Fruit fly (Drosophila melanogaster) whole organism, embryonic: Measurements from ENCODE around the gene Cyp312a1.

ENCODE experiments used
- Blimp-1 ChIP-seq: fragments of 200-800 bp; sonication (Bioruptor generic); optimal IDR thresholded peaks from 3 replicates; lab custom pipeline; 2018; ENCODE audit warnings: missing biosample characterization, missing genetic modification characterization, mild to moderate bottlenecking, moderate library complexity, missing genetic modification reagents
- Bteb2 ChIP-seq: fragments of 200-800 bp; sonication (Bioruptor generic); optimal IDR thresholded peaks from 2 replicates; lab custom pipeline; 2016; ENCODE audit warnings: missing biosample characterization, missing genetic modification characterization
- CG10209 ChIP-seq: fragments of 200-800 bp; sonication (Bioruptor generic); optimal IDR thresholded peaks from 3 replicates; lab custom pipeline; 2017; ENCODE audit warnings: missing biosample characterization, mild to moderate bottlenecking, missing genetic modification characterization, missing genetic modification reagents
- CG10431 ChIP-seq: fragments of 200-800 bp; sonication (Bioruptor generic); optimal IDR thresholded peaks from 3 replicates; lab custom pipeline; 2018; ENCODE audit warnings: missing biosample characterization, mild to moderate bottlenecking, missing genetic modification characterization
- CG10565 ChIP-seq: fragments of 200-800 bp; sonication (Bioruptor generic); optimal IDR thresholded peaks from 3 replicates; lab custom pipeline; 2016; ENCODE audit warnings: missing biosample characterization, mild to moderate bottlenecking, missing genetic modification characterization
- CG10959 ChIP-seq: fragments of 200-800 bp; sonication (Bioruptor generic); IDR thresholded peaks from 2 replicates; pipeline ENCODE4 v1.3.6; 2022; ENCODE audit warnings: missing biosample characterization, missing genetic modification characterization
- CG11723 ChIP-seq: fragments of 200-800 bp; sonication (Bioruptor generic); optimal IDR thresholded peaks from 2 replicates; lab custom pipeline; 2017; ENCODE audit warnings: missing biosample characterization, mild to moderate bottlenecking, missing genetic modification characterization
- CG13296 ChIP-seq: fragments of 200-800 bp; sonication (Bioruptor generic); optimal IDR thresholded peaks from 3 replicates; lab custom pipeline; 2018; ENCODE audit warnings: missing biosample characterization, mild to moderate bottlenecking, missing genetic modification characterization
- CG13424 ChIP-seq: fragments of 200-800 bp; sonication (Bioruptor generic); optimal IDR thresholded peaks from 2 replicates; lab custom pipeline; 2019; ENCODE audit warnings: missing biosample characterization, mild to moderate bottlenecking, missing genetic modification characterization, moderate library complexity
- CG14667 ChIP-seq: fragments of 200-800 bp; sonication (Bioruptor generic); IDR thresholded peaks from 2 replicates; pipeline ENCODE4 v1.3.6; 2022; ENCODE audit warnings: missing biosample characterization, missing genetic modification characterization
- CG15269 ChIP-seq: fragments of 200-800 bp; sonication (Bioruptor generic); optimal IDR thresholded peaks from 2 replicates; lab custom pipeline; 2018; ENCODE audit warnings: missing biosample characterization, mild to moderate bottlenecking, missing genetic modification characterization, moderate library complexity
- CG15514 ChIP-seq: fragments of 200-800 bp; sonication (Bioruptor generic); optimal IDR thresholded peaks from 3 replicates; lab custom pipeline; 2017; ENCODE audit warnings: missing biosample characterization, missing genetic modification characterization, mild to moderate bottlenecking, moderate library complexity, missing genetic modification reagents
- CG17359 ChIP-seq: fragments of 200-800 bp; sonication (Bioruptor generic); optimal IDR thresholded peaks from 3 replicates; lab custom pipeline; 2018; ENCODE audit warnings: missing biosample characterization, mild to moderate bottlenecking, missing genetic modification characterization, moderate library complexity
- CG17385 ChIP-seq: fragments of 200-800 bp; sonication (Bioruptor generic); optimal IDR thresholded peaks from 3 replicates; lab custom pipeline; 2018; ENCODE audit warnings: missing biosample characterization, mild to moderate bottlenecking, missing genetic modification characterization
- CG18764 ChIP-seq: fragments of 200-800 bp; sonication (Bioruptor generic); optimal IDR thresholded peaks from 3 replicates; lab custom pipeline; 2016; ENCODE audit warnings: missing biosample characterization, missing genetic modification characterization
- CG30403 ChIP-seq: fragments of 200-800 bp; sonication (Bioruptor generic); optimal IDR thresholded peaks from 3 replicates; lab custom pipeline; 2016; ENCODE audit warnings: missing biosample characterization, missing genetic modification characterization
- CG4707 ChIP-seq: fragments of 200-800 bp; sonication (Bioruptor generic); optimal IDR thresholded peaks from 2 replicates; lab custom pipeline; 2018; ENCODE audit warnings: missing biosample characterization, mild to moderate bottlenecking, missing genetic modification characterization, moderate library complexity
- CG6813 ChIP-seq: fragments of 200-800 bp; sonication (Bioruptor generic); optimal IDR thresholded peaks from 2 replicates; lab custom pipeline; 2017; ENCODE audit warnings: missing biosample characterization, missing genetic modification characterization, mild to moderate bottlenecking, moderate library complexity, missing genetic modification reagents
- CG8359 ChIP-seq: fragments of 200-800 bp; sonication (Bioruptor generic); optimal IDR thresholded peaks from 2 replicates; lab custom pipeline; 2017; ENCODE audit warnings: missing biosample characterization, mild to moderate bottlenecking, missing genetic modification characterization, borderline replicate concordance
- Drgx ChIP-seq: fragments of 200-800 bp; sonication (Bioruptor generic); IDR thresholded peaks from 2 replicates; pipeline ENCODE4 v1.3.6; 2022; ENCODE audit warnings: missing biosample characterization, missing genetic modification characterization
- Ets65A ChIP-seq: fragments of 200-800 bp; sonication (Bioruptor generic); peaks from one replicate; lab custom pipeline; 2016; ENCODE audit warnings: missing biosample characterization, missing genetic modification characterization
- HHEX ChIP-seq: fragments of 200-800 bp; sonication (Bioruptor generic); optimal IDR thresholded peaks from 3 replicates; lab custom pipeline; 2017; ENCODE audit warnings: missing biosample characterization, mild to moderate bottlenecking, missing genetic modification characterization, missing genetic modification reagents
- HmgZ ChIP-seq: fragments of 200-800 bp; sonication (Bioruptor generic); optimal IDR thresholded peaks from 2 replicates; lab custom pipeline; 2018; ENCODE audit warnings: missing biosample characterization, mild to moderate bottlenecking, missing genetic modification characterization
- Hmr ChIP-seq: fragments of 200-800 bp; sonication (Bioruptor generic); optimal IDR thresholded peaks from 3 replicates; lab custom pipeline; 2017; ENCODE audit warnings: mild to moderate bottlenecking, missing biosample characterization, missing genetic modification reagents, missing genetic modification characterization
- Hr39 ChIP-seq: fragments of >200 bp; optimal IDR thresholded peaks from 2 replicates; lab custom pipeline; 2017
- Lhr ChIP-seq: fragments of 200-800 bp; sonication (Bioruptor generic); optimal IDR thresholded peaks from 3 replicates; lab custom pipeline; 2017; ENCODE audit warnings: mild to moderate bottlenecking, missing biosample characterization, missing genetic modification reagents, missing genetic modification characterization
- Med ChIP-seq: fragments of 200-800 bp; sonication (Bioruptor generic); peaks from one replicate; lab custom pipeline; 2016; ENCODE audit warnings: missing biosample characterization, missing genetic modification characterization, mild to moderate bottlenecking, inconsistent platforms, moderate library complexity
- Nf-YA ChIP-seq: fragments of 200-800 bp; sonication (Bioruptor generic); IDR thresholded peaks from 2 replicates; pipeline ENCODE4 v1.3.6; 2022; ENCODE audit warnings: missing biosample characterization, missing genetic modification characterization
- Nf-YC ChIP-seq: fragments of 200-800 bp; optimal IDR thresholded peaks from 3 replicates; lab custom pipeline; 2019; ENCODE audit warnings: missing biosample characterization, mild to moderate bottlenecking, missing genetic modification characterization, moderate library complexity
- PHDP ChIP-seq: fragments of 200-800 bp; sonication (Bioruptor generic); optimal IDR thresholded peaks from 3 replicates; lab custom pipeline; 2018; ENCODE audit warnings: missing biosample characterization, mild to moderate bottlenecking, missing genetic modification characterization, moderate library complexity
- Scr ChIP-seq: fragments of 200-800 bp; sonication (Bioruptor generic); IDR thresholded peaks from 2 replicates; pipeline ENCODE4 v1.3.6; 2022; ENCODE audit warnings: missing biosample characterization, missing genetic modification characterization; ENCODE audit not compliant: partially characterized antibody
- Usf ChIP-seq: fragments of 200-800 bp; sonication (Bioruptor generic); optimal IDR thresholded peaks from 2 replicates; lab custom pipeline; 2017; ENCODE audit warnings: missing genotype, missing biosample characterization, missing genetic modification characterization
- Vsx1 ChIP-seq: fragments of 200-800 bp; sonication (Bioruptor generic); optimal IDR thresholded peaks from 2 replicates; lab custom pipeline; 2017; ENCODE audit warnings: missing biosample characterization, mild to moderate bottlenecking, missing genetic modification characterization, missing genetic modification reagents
- caup ChIP-seq: fragments of 200-800 bp; sonication (Bioruptor generic); optimal IDR thresholded peaks from 3 replicates; lab custom pipeline; 2017; ENCODE audit warnings: missing biosample characterization, mild to moderate bottlenecking, missing genetic modification characterization, moderate library complexity; ENCODE audit not compliant: severe bottlenecking
- chm ChIP-seq: fragments of 200-800 bp; sonication (Bioruptor generic); IDR thresholded peaks from 2 replicates; pipeline ENCODE4 v1.3.6; 2022; ENCODE audit warnings: missing biosample characterization, missing genetic modification characterization
- crol ChIP-seq: fragments of 200-800 bp; sonication (Bioruptor generic); IDR thresholded peaks from 2 replicates; pipeline ENCODE4 v1.3.6; 2022; ENCODE audit warnings: missing biosample characterization, missing genetic modification characterization
- dan ChIP-seq: fragments of 200-800 bp; sonication (Bioruptor generic); IDR thresholded peaks from 2 replicates; pipeline ENCODE4 v1.3.6; 2022; ENCODE audit warnings: missing biosample characterization, missing genetic modification characterization
- dm ChIP-seq: fragments of 200-800 bp; sonication (Bioruptor generic); optimal IDR thresholded peaks from 3 replicates; lab custom pipeline; 2016; ENCODE audit warnings: missing biosample characterization, missing genetic modification characterization
- hb ChIP-seq: fragments of 200-800 bp; sonication (Bioruptor generic); IDR thresholded peaks from 3 replicates; pipeline ENCODE4 v1.3.6; 2022; ENCODE audit warnings: missing biosample characterization, missing genetic modification characterization; ENCODE audit not compliant: partially characterized antibody
- hth ChIP-seq: fragments of >200 bp; optimal IDR thresholded peaks from 2 replicates; lab custom pipeline; 2017; ENCODE audit warnings: inconsistent platforms
- maf-S ChIP-seq: fragments of 200-800 bp; sonication (Bioruptor generic); optimal IDR thresholded peaks from 2 replicates; lab custom pipeline; 2016; ENCODE audit warnings: missing biosample characterization, missing genetic modification characterization
- otp ChIP-seq: fragments of 200-800 bp; sonication (Bioruptor generic); IDR thresholded peaks from 3 replicates; pipeline ENCODE4, ENCODE4 v1.3.6; 2022; ENCODE audit warnings: missing biosample characterization, missing genetic modification characterization
- p53 ChIP-seq: fragments of 200-800 bp; sonication (Bioruptor generic); optimal IDR thresholded peaks from 2 replicates; lab custom pipeline; 2016; ENCODE audit warnings: missing biosample characterization, missing genetic modification characterization
- pzg ChIP-seq: fragments of 200-800 bp; sonication (Bioruptor generic); optimal IDR thresholded peaks from 3 replicates; lab custom pipeline; 2018; ENCODE audit warnings: missing biosample characterization, mild to moderate bottlenecking, missing genetic modification characterization, moderate library complexity
- toy ChIP-seq: fragments of 200-800 bp; sonication (Bioruptor generic); IDR thresholded peaks from 2 replicates; pipeline ENCODE4 v1.3.6; 2022; ENCODE audit warnings: missing biosample characterization, missing genetic modification characterization
- trh ChIP-seq: fragments of 200-800 bp; sonication (Bioruptor generic); optimal IDR thresholded peaks from 2 replicates; lab custom pipeline; 2016; ENCODE audit warnings: missing biosample characterization, missing genetic modification characterization
- vvl ChIP-seq: fragments of 200-800 bp; sonication (Bioruptor generic); IDR thresholded peaks from 2 replicates; pipeline ENCODE4 v1.3.6; 2022; ENCODE audit warnings: missing biosample characterization, missing genetic modification characterization
- wor ChIP-seq: fragments of 200-800 bp; sonication (Bioruptor generic); IDR thresholded peaks from 2 replicates; pipeline ENCODE4 v1.3.6; 2022; ENCODE audit warnings: missing biosample characterization, missing genetic modification characterization

The Cyp312a1 gene

DNA sequence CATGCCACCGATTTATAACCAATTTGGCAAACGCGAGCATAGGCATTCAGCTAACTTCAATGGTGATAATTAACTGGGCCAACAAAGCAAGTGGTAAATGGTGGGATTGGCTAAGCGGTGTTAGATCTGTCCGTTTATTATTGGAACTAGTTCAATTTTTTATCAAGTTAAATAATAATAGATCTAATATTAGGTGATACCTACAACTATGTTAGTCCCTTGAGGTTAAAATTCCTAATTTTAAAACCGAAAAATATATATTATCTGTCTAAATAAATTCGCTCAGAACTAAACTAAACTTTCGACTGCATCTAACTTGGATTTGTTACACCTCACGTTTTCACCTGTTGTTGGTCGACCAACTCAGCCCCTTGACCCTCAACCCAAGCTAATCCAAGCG lies 15.1 kb upstream of the Cyp312a1 start:
- no peak for TF ChIP-seq toy (GFP tag; lab: Robert Waterston, UW)
- no peak for TF ChIP-seq dm (GFP tag; lab: Kevin White, UChicago)
- TF ChIP-seq Nf-YA (GFP tag; lab: Robert Waterston, UW), result no peak
- no peak for TF ChIP-seq vvl
- peak; percentile 93 for TF ChIP-seq CG15514
- peak; percentile 22 for TF ChIP-seq Med (GFP tag; lab: Kevin White, UChicago)
- no peak for TF ChIP-seq chm (GFP tag; lab: Robert Waterston, UW)
- peak; percentile 49 for TF ChIP-seq Ets65A (GFP tag; lab: Kevin White, UChicago)

DNA sequence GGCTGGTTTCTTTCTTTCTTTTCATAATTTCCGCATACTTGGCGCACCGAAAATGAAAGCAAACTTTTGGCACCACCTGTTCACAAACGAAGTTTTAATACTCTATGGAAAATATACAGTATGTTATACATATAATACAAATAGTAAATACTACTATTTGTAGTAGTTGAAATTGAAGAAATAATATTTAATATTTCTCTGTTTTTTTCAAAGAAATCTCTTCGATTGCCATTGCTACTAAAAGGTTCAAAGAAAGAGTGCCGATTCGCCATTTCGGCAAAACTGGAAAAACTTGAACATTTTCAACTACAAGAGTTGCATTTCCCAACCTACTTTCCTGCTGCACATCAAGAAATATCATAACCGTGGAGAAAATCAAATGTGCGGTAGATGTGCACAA lies 14.3 kb upstream of the Cyp312a1 start:
- TF ChIP-seq p53 (GFP tag; lab: Kevin White, UChicago) (no peak), Drgx (GFP tag; lab: Robert Waterston, UW) (peak; percentile 53)

DNA sequence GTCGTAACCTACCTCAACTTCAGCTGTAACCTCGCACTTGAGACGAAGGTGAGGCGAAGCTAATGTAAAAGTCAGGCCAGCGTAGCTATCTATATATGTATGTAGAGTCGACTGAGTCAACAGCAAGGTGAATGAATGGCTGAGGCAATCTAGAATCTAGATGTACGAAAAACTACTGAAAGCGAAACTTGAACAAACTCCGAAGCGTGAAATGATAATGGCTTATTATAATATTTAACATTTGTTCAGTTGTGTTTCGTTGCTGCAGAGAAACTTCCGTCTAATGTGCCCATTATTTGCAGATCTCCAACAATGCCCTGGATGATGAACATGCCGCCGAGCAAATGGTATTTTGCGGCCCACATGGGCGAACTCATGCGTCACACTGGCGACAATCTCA lies 12.1 kb upstream of the Cyp312a1 start:
- TF ChIP-seq CG10209 (GFP tag; lab: Kevin White, UChicago) (peak; percentile 41), maf-S (no peak), Nf-YC (tag; lab: Kevin White, UChicago) (no peak), CG18764 (GFP tag; lab: Kevin White, UChicago) (no peak), hth (no peak), CG6813 (GFP tag; lab: Kevin White, UChicago) (peak; percentile 11), Scr (GFP tag; lab: Robert Waterston, UW) (no peak), hb (GFP tag; lab: Robert Waterston, UW) (no peak), CG8359 (GFP tag; lab: Kevin White, UChicago) (no peak), CG4707 (no peak), CG10565 (no peak), CG10431 (GFP tag; lab: Kevin White, UChicago) (no peak), Med (GFP tag; lab: Kevin White, UChicago) (peak; percentile 67), Bteb2 (GFP tag; lab: Kevin White, UChicago) (peak; percentile 3), Hmr (peak; percentile 63), Hr39 (lab: Kevin White, UChicago) (no peak), CG13296 (GFP tag; lab: Kevin White, UChicago) (peak; percentile 28), otp (GFP tag; lab: Robert Waterston, UW) (no peak), CG30403 (GFP tag; lab: Kevin White, UChicago) (no peak), Lhr (no peak), PHDP (tag; lab: Kevin White, UChicago) (peak; percentile 49), pzg (GFP tag; lab: Kevin White, UChicago) (no peak), CG17385 (GFP tag; lab: Kevin White, UChicago) (no peak), trh (peak; percentile 5), CG14667 (GFP tag; lab: Robert Waterston, UW) (no peak), HmgZ (tag; lab: Kevin White, UChicago) (peak; percentile 3), Usf (GFP tag; lab: Kevin White, UChicago) (no peak), caup (GFP tag; lab: Kevin White, UChicago) (peak; percentile 16), Vsx1 (GFP tag; lab: Kevin White, UChicago) (peak; percentile 24), CG17359 (tag; lab: Kevin White, UChicago) (peak; percentile 0), crol (no peak), Blimp-1 (GFP tag; lab: Kevin White, UChicago) (peak; percentile 51), wor (GFP tag; lab: Robert Waterston, UW) (no peak), CG13424 (no peak), HHEX (GFP tag; lab: Kevin White, UChicago) (peak; percentile 18), CG11723 (no peak), dan (GFP tag; lab: Robert Waterston, UW) (no peak), CG10959 (GFP tag; lab: Robert Waterston, UW) (no peak), CG15269 (tag; lab: Kevin White, UChicago) (peak; percentile 6), CG15514 (peak; percentile 44)
